Worm (Caenorhabditis elegans) whole organism, late embryonic: ENCODE data around the gene mab-10.

Experiments used
- C08G9.2 ChIP-seq: sonication (generic microtip); optimal IDR thresholded peaks from 2 replicates; lab custom pipeline; 2016; ENCODE audit warnings: mild to moderate bottlenecking, missing genetic modification characterization, moderate library complexity, missing compliant biosample characterization
- C38D4.7 ChIP-seq: fragments of 200-800 bp; sonication (Bioruptor generic); optimal IDR thresholded peaks from 2 replicates; lab custom pipeline; 2018; ENCODE audit warnings: mild to moderate bottlenecking, missing genetic modification characterization, moderate library complexity, missing compliant biosample characterization
- F13H6.1 ChIP-seq: sonication (generic microtip); optimal IDR thresholded peaks from 2 replicates; lab custom pipeline; 2016; ENCODE audit warnings: missing genetic modification characterization, missing compliant biosample characterization
- K02D7.2 ChIP-seq: sonication (generic microtip); optimal IDR thresholded peaks from 2 replicates; lab custom pipeline; 2017; ENCODE audit warnings: mild to moderate bottlenecking, missing genetic modification characterization, missing compliant biosample characterization
- K09A11.1 ChIP-seq: sonication (generic microtip); optimal IDR thresholded peaks from 2 replicates; lab custom pipeline; 2017; ENCODE audit warnings: antibody characterized with exemption, mild to moderate bottlenecking, missing genetic modification characterization, missing compliant biosample characterization; ENCODE audit not compliant: insufficient read depth
- T23F11.4 ChIP-seq: fragments of 200-800 bp; sonication (Bioruptor generic); optimal IDR thresholded peaks from 2 replicates; lab custom pipeline; 2018; ENCODE audit warnings: mild to moderate bottlenecking, missing genetic modification characterization, missing compliant biosample characterization
- Y22D7AL.16 ChIP-seq: sonication (generic microtip); optimal IDR thresholded peaks from 2 replicates; lab custom pipeline; 2016; ENCODE audit warnings: missing genetic modification characterization, missing compliant biosample characterization
- ceh-14 ChIP-seq: sonication (generic microtip); optimal IDR thresholded peaks from 2 replicates; lab custom pipeline; 2016; ENCODE audit warnings: missing genotype, missing genetic modification characterization, missing compliant biosample characterization
- ceh-18 ChIP-seq: sonication (generic microtip); optimal IDR thresholded peaks from 2 replicates; lab custom pipeline; 2016; ENCODE audit warnings: missing genetic modification characterization, missing compliant biosample characterization
- ceh-19 ChIP-seq: fragments of 200-800 bp; sonication (Bioruptor generic); optimal IDR thresholded peaks from 2 replicates; lab custom pipeline; 2018; ENCODE audit warnings: mild to moderate bottlenecking, missing genetic modification characterization, missing compliant biosample characterization
- ceh-2 ChIP-seq: sonication (generic microtip); optimal IDR thresholded peaks from 2 replicates; lab custom pipeline; 2016; ENCODE audit warnings: missing genotype, missing genetic modification characterization, missing compliant biosample characterization
- ceh-24 ChIP-seq: sonication (generic microtip); optimal IDR thresholded peaks from 2 replicates; lab custom pipeline; 2016; ENCODE audit warnings: mild to moderate bottlenecking, missing genetic modification characterization, missing compliant biosample characterization
- ceh-30 ChIP-seq: fragments of 150-350 bp; optimal IDR thresholded peaks from 2 replicates; lab custom pipeline; 2014; ENCODE audit warnings: missing biosample characterization, missing genetic modification characterization
- ceh-34 ChIP-seq: sonication (generic microtip); optimal IDR thresholded peaks from 2 replicates; lab custom pipeline; 2016; ENCODE audit warnings: mild to moderate bottlenecking, missing genetic modification characterization, missing compliant biosample characterization
- ceh-45 ChIP-seq: fragments of 200-800 bp; sonication (Bioruptor generic); IDR thresholded peaks from 2 replicates; pipeline ENCODE4 v1.3.6; 2022; ENCODE audit warnings: missing genetic modification reagents, missing genetic modification characterization, missing compliant biosample characterization
- ceh-48 ChIP-seq: sonication (generic microtip); optimal IDR thresholded peaks from 2 replicates; lab custom pipeline; 2016; ENCODE audit warnings: missing genetic modification characterization, inconsistent platforms, missing compliant biosample characterization
- ceh-6 ChIP-seq: fragments of 200-800 bp; sonication (Bioruptor generic); optimal IDR thresholded peaks from 2 replicates; lab custom pipeline; 2018; ENCODE audit warnings: mild to moderate bottlenecking, missing genetic modification characterization, missing compliant biosample characterization
- ceh-9 ChIP-seq: sonication (generic microtip); optimal IDR thresholded peaks from 2 replicates; lab custom pipeline; 2016; ENCODE audit warnings: mild to moderate bottlenecking, missing genetic modification characterization, inconsistent platforms, missing compliant biosample characterization
- che-1 ChIP-seq: sonication (generic microtip); optimal IDR thresholded peaks from 2 replicates; lab custom pipeline; 2016; ENCODE audit warnings: mild to moderate bottlenecking, missing genetic modification characterization, missing compliant biosample characterization
- dmd-4 ChIP-seq: sonication (generic microtip); optimal IDR thresholded peaks from 2 replicates; lab custom pipeline; 2016; ENCODE audit warnings: borderline replicate concordance, missing genetic modification characterization, missing compliant biosample characterization
- elt-2 ChIP-seq: sonication (generic microtip); optimal IDR thresholded peaks from 2 replicates; lab custom pipeline; 2016; ENCODE audit warnings: missing genetic modification reagents, missing genetic modification characterization, missing compliant biosample characterization
- elt-4 ChIP-seq: sonication (generic microtip); optimal IDR thresholded peaks from 2 replicates; lab custom pipeline; 2016; ENCODE audit warnings: missing genetic modification characterization, missing compliant biosample characterization
- ets-4 ChIP-seq: sonication (generic microtip); optimal IDR thresholded peaks from 2 replicates; lab custom pipeline; 2016; ENCODE audit warnings: missing genetic modification characterization, missing compliant biosample characterization
- eyg-1 ChIP-seq: sonication (generic microtip); optimal IDR thresholded peaks from 2 replicates; lab custom pipeline; 2016; ENCODE audit warnings: missing genotype, missing genetic modification characterization, missing compliant biosample characterization
- fax-1 ChIP-seq: sonication (generic microtip); optimal IDR thresholded peaks from 2 replicates; lab custom pipeline; 2016; ENCODE audit warnings: missing genotype, missing genetic modification characterization, missing compliant biosample characterization
- fkh-6 ChIP-seq: sonication (generic microtip); optimal IDR thresholded peaks from 2 replicates; lab custom pipeline; 2016; ENCODE audit warnings: missing genetic modification characterization, missing compliant biosample characterization
- hlh-13 ChIP-seq: fragments of 200-800 bp; sonication (Bioruptor generic); optimal IDR thresholded peaks from 2 replicates; lab custom pipeline; 2018; ENCODE audit warnings: mild to moderate bottlenecking, missing genetic modification characterization, missing compliant biosample characterization
- hlh-15 ChIP-seq: sonication (generic microtip); optimal IDR thresholded peaks from 2 replicates; lab custom pipeline; 2016; ENCODE audit warnings: missing genetic modification characterization, missing compliant biosample characterization
- hlh-30 ChIP-seq: sonication (generic microtip); optimal IDR thresholded peaks from 2 replicates; lab custom pipeline; 2017; ENCODE audit warnings: antibody characterized with exemption, missing genetic modification characterization, missing compliant biosample characterization; ENCODE audit not compliant: insufficient read depth
- hlh-6 ChIP-seq: sonication (generic microtip); optimal IDR thresholded peaks from 2 replicates; lab custom pipeline; 2016; ENCODE audit warnings: missing genotype, missing genetic modification characterization, missing compliant biosample characterization
- hlh-8 ChIP-seq: sonication (generic microtip); optimal IDR thresholded peaks from 2 replicates; lab custom pipeline; 2016; ENCODE audit warnings: missing genotype, missing genetic modification characterization, missing compliant biosample characterization
- lim-6 ChIP-seq: sonication (generic microtip); optimal IDR thresholded peaks from 2 replicates; lab custom pipeline; 2016; ENCODE audit warnings: missing genetic modification characterization, missing compliant biosample characterization
- nfya-1 ChIP-seq: sonication (generic microtip); optimal IDR thresholded peaks from 2 replicates; lab custom pipeline; 2017; ENCODE audit warnings: missing genetic modification characterization, mild to moderate bottlenecking, missing compliant biosample characterization, antibody characterized with exemption, moderate library complexity
- nhr-11 ChIP-seq: fragments of 150-350 bp; optimal IDR thresholded peaks from 2 replicates; lab custom pipeline; 2014; ENCODE audit warnings: missing biosample characterization, missing genetic modification characterization
- odd-2 ChIP-seq: sonication (generic microtip); optimal IDR thresholded peaks from 2 replicates; lab custom pipeline; 2017; ENCODE audit warnings: antibody characterized with exemption, mild to moderate bottlenecking, missing genetic modification characterization, missing compliant biosample characterization
- pag-3 ChIP-seq: sonication (generic microtip); optimal IDR thresholded peaks from 2 replicates; lab custom pipeline; 2016; ENCODE audit warnings: missing compliant biosample characterization, missing genetic modification characterization, borderline replicate concordance
- pat-9 ChIP-seq: fragments of 200-800 bp; sonication (Bioruptor generic); optimal IDR thresholded peaks from 2 replicates; lab custom pipeline; 2018; ENCODE audit warnings: mild to moderate bottlenecking, missing genetic modification characterization, moderate library complexity, missing compliant biosample characterization
- pax-1 ChIP-seq: fragments of 150-350 bp; optimal IDR thresholded peaks from 2 replicates; lab custom pipeline; 2014; ENCODE audit warnings: missing biosample characterization, missing genetic modification characterization
- pha-4 ChIP-seq: fragments of 150-350 bp; optimal IDR thresholded peaks from 2 replicates; lab custom pipeline; 2018; ENCODE audit warnings: missing biosample characterization, missing genetic modification reagents, missing genetic modification characterization
- pqm-1 ChIP-seq: sonication (generic microtip); optimal IDR thresholded peaks from 2 replicates; lab custom pipeline; 2016; ENCODE audit warnings: missing genetic modification characterization, missing compliant biosample characterization
- pros-1 ChIP-seq: fragments of 150-350 bp; optimal IDR thresholded peaks from 2 replicates; lab custom pipeline; 2014; ENCODE audit warnings: missing biosample characterization, missing genetic modification reagents, missing genetic modification characterization
- rnt-1 ChIP-seq: sonication (generic microtip); optimal IDR thresholded peaks from 2 replicates; lab custom pipeline; 2016; ENCODE audit warnings: missing genetic modification characterization, missing compliant biosample characterization
- sdc-2 ChIP-seq: sonication (generic microtip); optimal IDR thresholded peaks from 2 replicates; lab custom pipeline; 2016; ENCODE audit warnings: missing genotype, missing genetic modification characterization, missing compliant biosample characterization
- sox-2 ChIP-seq: fragments of 200-800 bp; sonication (Bioruptor generic); IDR thresholded peaks from 2 replicates; pipeline ENCODE4 v1.3.6; 2022; ENCODE audit warnings: missing genetic modification reagents, missing genetic modification characterization, missing compliant biosample characterization
- sox-4 ChIP-seq: sonication (generic microtip); optimal IDR thresholded peaks from 2 replicates; lab custom pipeline; 2017; ENCODE audit warnings: mild to moderate bottlenecking, missing genetic modification characterization, inconsistent platforms, missing compliant biosample characterization
- tbx-7 ChIP-seq: sonication (generic microtip); optimal IDR thresholded peaks from 2 replicates; lab custom pipeline; 2016; ENCODE audit warnings: missing genotype, missing genetic modification characterization, missing compliant biosample characterization
- ttx-3 ChIP-seq: sonication (generic microtip); optimal IDR thresholded peaks from 2 replicates; lab custom pipeline; 2016; ENCODE audit warnings: missing genetic modification reagents, missing genetic modification characterization, missing compliant biosample characterization
- unc-3 ChIP-seq, 2 experiments: fragments of 200-800 bp in 1 of 2; sonication (Bioruptor generic) in 1 of 2; sonication (generic microtip) in 1 of 2; conservative IDR thresholded peaks in 1 of 2; optimal IDR thresholded peaks in 1 of 2; 2 replicates each; pipeline versions ENCODE4 v1.3.6 to Lab custom; 2016 to 2022; ENCODE audit warnings: missing compliant biosample characterization in 2 of 2, missing genetic modification characterization in 2 of 2, missing genetic modification reagents in 1 of 2
- unc-42 ChIP-seq: sonication (generic microtip); optimal IDR thresholded peaks from 2 replicates; lab custom pipeline; 2016; ENCODE audit warnings: missing genotype, missing genetic modification characterization, missing compliant biosample characterization
- unc-55 ChIP-seq: sonication (generic microtip); optimal IDR thresholded peaks from 2 replicates; lab custom pipeline; 2017; ENCODE audit warnings: missing biosample characterization, missing genetic modification reagents, missing genetic modification characterization
- zip-5 ChIP-seq: sonication (generic microtip); optimal IDR thresholded peaks from 2 replicates; lab custom pipeline; 2016; ENCODE audit warnings: missing genetic modification characterization, missing compliant biosample characterization

mab-10 gene

ce11 chrII:10502491-10503063 is 25.3 kb upstream of the mab-10 start, which contains the start of gene myrf-1:
Gene myrf-1, minus strand, starts transcription at chrII:10502541.
- peak; percentile 35 for TF ChIP-seq tbx-7 (tag; lab: Kevin White, UChicago)
- peak; percentile 59 for TF ChIP-seq sdc-2
- peak; percentile 15 for TF ChIP-seq unc-55 (GFP tag; lab: Kevin White, UChicago)
- TF ChIP-seq F13H6.1 (tag; lab: Kevin White, UChicago) = peak; percentile 77
- peak; percentile 45 for TF ChIP-seq ceh-2
- TF ChIP-seq K02D7.2 (tag; lab: Kevin White, UChicago) = no peak
- peak; percentile 8 for TF ChIP-seq pag-3 (tag; lab: Kevin White, UChicago)
- no peak for TF ChIP-seq pax-1 (tag; lab: Kevin White, UChicago)
- peak; percentile 27 for TF ChIP-seq che-1 (tag; lab: Kevin White, UChicago)
- TF ChIP-seq hlh-15 = no peak
- TF ChIP-seq ttx-3 (tag; lab: Kevin White, UChicago) = no peak
- TF ChIP-seq C38D4.7 (GFP tag; lab: Kevin White, UChicago) = no peak
- TF ChIP-seq lim-6 = no peak
- peak; percentile 56 for TF ChIP-seq ets-4 (tag; lab: Kevin White, UChicago)
- TF ChIP-seq pros-1 = peak; percentile 88
- no peak for TF ChIP-seq unc-3 (GFP tag; conservative IDR thresholded peaks at IDR 0.05; lab: Robert Waterston, UW)
- no peak for TF ChIP-seq unc-3 (tag; optimal IDR thresholded peaks at IDR 0.05; lab: Kevin White, UChicago)
- peak; percentile 21 for TF ChIP-seq ceh-6 (GFP tag; lab: Kevin White, UChicago)
- TF ChIP-seq C08G9.2 = peak; percentile 77
- peak; percentile 89 for TF ChIP-seq ceh-18 (tag; lab: Kevin White, UChicago)
- TF ChIP-seq elt-2 = peak; percentile 17
- TF ChIP-seq dmd-4 (tag; lab: Kevin White, UChicago) = no peak
- TF ChIP-seq rnt-1 (tag; lab: Kevin White, UChicago) = peak; percentile 35
- TF ChIP-seq ceh-34 (tag; lab: Kevin White, UChicago) = peak; percentile 86
- TF ChIP-seq T23F11.4 (GFP tag; lab: Kevin White, UChicago) = no peak
- peak; percentile 41 for TF ChIP-seq ceh-14
- TF ChIP-seq ceh-48 (tag; lab: Kevin White, UChicago) = no peak
- no peak for TF ChIP-seq zip-5 (tag; lab: Kevin White, UChicago)
- TF ChIP-seq K09A11.1 (tag; lab: Kevin White, UChicago) = peak; percentile 63
- TF ChIP-seq nfya-1 = peak; percentile 77
- TF ChIP-seq pat-9 (tag; lab: Kevin White, UChicago) = no peak
- no peak for TF ChIP-seq elt-4
- TF ChIP-seq pqm-1 (tag; lab: Kevin White, UChicago) = peak; percentile 80
- no peak for TF ChIP-seq ceh-9
- TF ChIP-seq nhr-11 (tag; lab: Kevin White, UChicago) = no peak
- TF ChIP-seq hlh-6 (tag; lab: Kevin White, UChicago) = no peak
- no peak for TF ChIP-seq ceh-24 (tag; lab: Kevin White, UChicago)
- TF ChIP-seq unc-42 (tag; lab: Kevin White, UChicago) = peak; percentile 70
- no peak for TF ChIP-seq Y22D7AL.16 (tag; lab: Kevin White, UChicago)
- no peak for TF ChIP-seq sox-2 (GFP tag; lab: Robert Waterston, UW)
- TF ChIP-seq hlh-13 = no peak
- TF ChIP-seq pha-4 (tag; lab: Kevin White, UChicago) = no peak
- no peak for TF ChIP-seq eyg-1 (tag; lab: Kevin White, UChicago)
- no peak for TF ChIP-seq ceh-30
- peak; percentile 58 for TF ChIP-seq ceh-19 (GFP tag; lab: Kevin White, UChicago)
- TF ChIP-seq hlh-30 (tag; lab: Kevin White, UChicago) = peak; percentile 55
- TF ChIP-seq ceh-45 (GFP tag; lab: Robert Waterston, UW) = no peak
- peak; percentile 59 for TF ChIP-seq fkh-6 (tag; lab: Kevin White, UChicago)
- peak; percentile 44 for TF ChIP-seq hlh-8 (tag; lab: Kevin White, UChicago)
- no peak for TF ChIP-seq sox-4
- TF ChIP-seq odd-2 = no peak
- TF ChIP-seq fax-1 (tag; lab: Kevin White, UChicago) = peak; percentile 37
